Worm (Caenorhabditis elegans) whole organism, mixed stage, embryonic: ENCODE data around the gene spp-1.

Experiments
- blmp-1 ChIP-seq: fragments of 150-350 bp; optimal IDR thresholded peaks from 2 replicates; lab custom pipeline; 2014; ENCODE audit warnings: missing biosample characterization, missing genetic modification characterization
- lin-13 ChIP-seq: fragments of 150-350 bp; optimal IDR thresholded peaks from 2 replicates; lab custom pipeline; 2014; ENCODE audit warnings: missing biosample characterization, missing genetic modification characterization
- mab-5 ChIP-seq: fragments of 150-350 bp; optimal IDR thresholded peaks from 2 replicates; lab custom pipeline; 2014; ENCODE audit warnings: missing biosample characterization, missing genetic modification characterization
- nhr-12 ChIP-seq: fragments of 150-350 bp; optimal IDR thresholded peaks from 2 replicates; lab custom pipeline; 2014; ENCODE audit warnings: missing biosample characterization, missing genetic modification characterization
- nhr-28 ChIP-seq: fragments of 150-350 bp; optimal IDR thresholded peaks from 2 replicates; lab custom pipeline; 2014; ENCODE audit warnings: missing biosample characterization, missing genetic modification characterization
- pha-4 ChIP-seq: fragments of 150-350 bp; optimal IDR thresholded peaks from 2 replicates; lab custom pipeline; 2018; ENCODE audit warnings: missing biosample characterization, missing genetic modification reagents, missing genetic modification characterization
- unc-120 ChIP-seq: sonication (generic microtip); optimal IDR thresholded peaks from 2 replicates; lab custom pipeline; 2017; ENCODE audit warnings: missing genetic modification characterization, missing compliant biosample characterization; ENCODE audit not compliant: poor library complexity, severe bottlenecking
- unc-62 ChIP-seq: fragments of 150-350 bp; optimal IDR thresholded peaks from 2 replicates; lab custom pipeline; 2014; ENCODE audit warnings: missing biosample characterization, missing genetic modification reagents, missing genetic modification characterization

ce11 chrIII:10335086-10335485 lies 20.4 kb downstream of the spp-1 start, which contains the start of gene ced-9:
- no peak for TF ChIP-seq blmp-1 (tag; lab: Kevin White, UChicago)
- no peak for TF ChIP-seq lin-13 (tag; lab: Kevin White, UChicago)
- TF ChIP-seq pha-4 (tag; lab: Kevin White, UChicago): no peak
- TF ChIP-seq nhr-28 (tag; lab: Kevin White, UChicago): no peak
- no peak for TF ChIP-seq unc-120 (tag; lab: Kevin White, UChicago)
- TF ChIP-seq nhr-12 (tag; lab: Kevin White, UChicago): no peak
- TF ChIP-seq unc-62 (GFP tag; lab: Kevin White, UChicago): no peak
- TF ChIP-seq mab-5: no peak
